Worm (Caenorhabditis elegans) whole organism, mixed stage, embryonic: ENCODE measurements around the gene mrps-18A.
"Not testable (repeated sequence)": the region's sequence is repeated elsewhere in the genome, so short reads cannot be mapped to it uniquely, and the experiment has no call there.

Experiments used
- M03D4.4 ChIP-seq: sonication (generic microtip); optimal IDR thresholded peaks from 2 replicates; lab custom pipeline; 2017; ENCODE audit warnings: mild to moderate bottlenecking, missing genetic modification characterization, missing compliant biosample characterization
- blmp-1 ChIP-seq: fragments of 150-350 bp; optimal IDR thresholded peaks from 2 replicates; lab custom pipeline; 2014; ENCODE audit warnings: missing biosample characterization, missing genetic modification characterization
- ceh-39 ChIP-seq: fragments of 150-350 bp; optimal IDR thresholded peaks from 2 replicates; lab custom pipeline; 2014; ENCODE audit warnings: missing biosample characterization, missing genetic modification characterization
- ceh-43 ChIP-seq: fragments of 200-800 bp; sonication (Bioruptor generic); optimal IDR thresholded peaks from 2 replicates; lab custom pipeline; 2018; ENCODE audit warnings: mild to moderate bottlenecking, missing genetic modification characterization, moderate library complexity, missing compliant biosample characterization
- ceh-83 ChIP-seq: fragments of 200-800 bp; sonication (Bioruptor generic); optimal IDR thresholded peaks from 2 replicates; lab custom pipeline; 2018; ENCODE audit warnings: mild to moderate bottlenecking, missing genetic modification characterization, missing compliant biosample characterization
- ces-1 ChIP-seq: fragments of 150-350 bp; optimal IDR thresholded peaks from 2 replicates; lab custom pipeline; 2014; ENCODE audit warnings: missing biosample characterization, missing genetic modification reagents, missing genetic modification characterization
- cnd-1 ChIP-seq: fragments of 200-800 bp; sonication (Bioruptor generic); optimal IDR thresholded peaks from 2 replicates; lab custom pipeline; 2018; ENCODE audit warnings: mild to moderate bottlenecking, missing genetic modification characterization, missing compliant biosample characterization
- drap-1 ChIP-seq: fragments of 200-800 bp; sonication (Bioruptor generic); optimal IDR thresholded peaks from 3 replicates; lab custom pipeline; 2018; ENCODE audit warnings: mild to moderate bottlenecking, missing genetic modification characterization, missing compliant biosample characterization
- elt-1 ChIP-seq: sonication (generic microtip); optimal IDR thresholded peaks from 2 replicates; lab custom pipeline; 2017; ENCODE audit warnings: missing genetic modification characterization, mild to moderate bottlenecking, missing compliant biosample characterization, antibody characterized with exemption, moderate library complexity, borderline replicate concordance; ENCODE audit not compliant: insufficient read depth
- elt-3 ChIP-seq: fragments of 150-350 bp; optimal IDR thresholded peaks from 2 replicates; lab custom pipeline; 2014; ENCODE audit warnings: missing biosample characterization, missing genetic modification characterization
- flh-1 ChIP-seq: fragments of 200-800 bp; sonication (Bioruptor generic); optimal IDR thresholded peaks from 2 replicates; lab custom pipeline; 2018; ENCODE audit warnings: mild to moderate bottlenecking, missing genetic modification characterization, moderate library complexity, missing compliant biosample characterization
- ham-2 ChIP-seq: fragments of 200-800 bp; sonication (Bioruptor generic); optimal IDR thresholded peaks from 2 replicates; lab custom pipeline; 2018; ENCODE audit warnings: mild to moderate bottlenecking, missing genetic modification characterization, missing compliant biosample characterization
- hlh-1 ChIP-seq: fragments of 150-350 bp; optimal IDR thresholded peaks from 2 replicates; lab custom pipeline; 2014; ENCODE audit warnings: missing biosample characterization, missing genetic modification reagents, missing genetic modification characterization
- lin-13 ChIP-seq: fragments of 150-350 bp; optimal IDR thresholded peaks from 2 replicates; lab custom pipeline; 2014; ENCODE audit warnings: missing biosample characterization, missing genetic modification characterization
- lsy-2 ChIP-seq: fragments of 150-350 bp; optimal IDR thresholded peaks from 2 replicates; lab custom pipeline; 2014; ENCODE audit warnings: missing biosample characterization, missing genetic modification characterization
- mab-5 ChIP-seq: fragments of 150-350 bp; optimal IDR thresholded peaks from 2 replicates; lab custom pipeline; 2014; ENCODE audit warnings: missing biosample characterization, missing genetic modification characterization
- mep-1 ChIP-seq: fragments of 150-350 bp; optimal IDR thresholded peaks from 2 replicates; lab custom pipeline; 2017; ENCODE audit warnings: missing biosample characterization, missing genetic modification reagents, missing genetic modification characterization, inconsistent platforms
- mls-2 ChIP-seq: sonication (generic microtip); optimal IDR thresholded peaks from 2 replicates; lab custom pipeline; 2016; ENCODE audit warnings: mild to moderate bottlenecking, missing genetic modification characterization, moderate library complexity, missing compliant biosample characterization
- nhr-12 ChIP-seq: fragments of 150-350 bp; optimal IDR thresholded peaks from 2 replicates; lab custom pipeline; 2014; ENCODE audit warnings: missing biosample characterization, missing genetic modification characterization
- nhr-2 ChIP-seq: fragments of 150-350 bp; optimal IDR thresholded peaks from 2 replicates; lab custom pipeline; 2014; ENCODE audit warnings: missing biosample characterization, missing genetic modification characterization
- nhr-237 ChIP-seq: fragments of 150-350 bp; optimal IDR thresholded peaks from 2 replicates; lab custom pipeline; 2014; ENCODE audit warnings: missing biosample characterization, missing genetic modification characterization
- nhr-76 ChIP-seq: sonication (generic microtip); optimal IDR thresholded peaks from 2 replicates; lab custom pipeline; 2017; ENCODE audit warnings: missing biosample characterization, missing genetic modification characterization
- pha-4 ChIP-seq: fragments of 150-350 bp; optimal IDR thresholded peaks from 2 replicates; lab custom pipeline; 2018; ENCODE audit warnings: missing biosample characterization, missing genetic modification reagents, missing genetic modification characterization
- sem-2 ChIP-seq: fragments of 200-800 bp; sonication (Bioruptor generic); optimal IDR thresholded peaks from 2 replicates; lab custom pipeline; 2018; ENCODE audit warnings: mild to moderate bottlenecking, missing genetic modification characterization, missing compliant biosample characterization
- unc-120 ChIP-seq: sonication (generic microtip); optimal IDR thresholded peaks from 2 replicates; lab custom pipeline; 2017; ENCODE audit warnings: missing genetic modification characterization, missing compliant biosample characterization; ENCODE audit not compliant: poor library complexity, severe bottlenecking
- unc-39 ChIP-seq: fragments of 150-350 bp; optimal IDR thresholded peaks from 2 replicates; lab custom pipeline; 2014; ENCODE audit warnings: missing biosample characterization, missing genetic modification characterization
- unc-62 ChIP-seq: fragments of 150-350 bp; optimal IDR thresholded peaks from 2 replicates; lab custom pipeline; 2014; ENCODE audit warnings: missing biosample characterization, missing genetic modification reagents, missing genetic modification characterization
- zip-8 ChIP-seq: fragments of 150-350 bp; optimal IDR thresholded peaks from 2 replicates; lab custom pipeline; 2014; ENCODE audit warnings: missing biosample characterization, missing genetic modification characterization
- ztf-11 ChIP-seq: fragments of 150-350 bp; optimal IDR thresholded peaks from 2 replicates; lab custom pipeline; 2014; ENCODE audit warnings: missing biosample characterization, missing genetic modification characterization

mrps-18A gene

ce11 chrIII:8354644-8355461, 23.1 kb upstream of the mrps-18A start, which contains the start of gene unc-116:
Gene unc-116 (minus strand): TSS chrIII:8355174.
- TF ChIP-seq pha-4 (tag; lab: Kevin White, UChicago) = peak; percentile 78
- TF ChIP-seq ceh-39 (tag; lab: Kevin White, UChicago) = no peak
- no peak for TF ChIP-seq sem-2 (GFP tag; lab: Kevin White, UChicago)
- peak; percentile 69 for TF ChIP-seq nhr-237
- TF ChIP-seq zip-8 (tag; lab: Kevin White, UChicago) = no peak
- no peak for TF ChIP-seq flh-1
- TF ChIP-seq elt-3 (tag; lab: Kevin White, UChicago) = peak; percentile 13
- no peak for TF ChIP-seq unc-62 (GFP tag; lab: Kevin White, UChicago)
- TF ChIP-seq ceh-83 (GFP tag; lab: Kevin White, UChicago) = no peak
- TF ChIP-seq ham-2 (GFP tag; lab: Kevin White, UChicago) = peak; percentile 11
- no peak for TF ChIP-seq ztf-11
- TF ChIP-seq blmp-1 = no peak
- TF ChIP-seq ces-1 (GFP tag; lab: Kevin White, UChicago) = peak; percentile 50

ce11 chrIII:8347822-8348221, 16.1 kb upstream of the mrps-18A start, which contains the start of gene clc-29:
Gene clc-29 (minus strand): TSS chrIII:8347922.
- not testable (repeated sequence) for TF ChIP-seq sem-2 (GFP tag; lab: Kevin White, UChicago); elt-1; ceh-43 (GFP tag; lab: Kevin White, UChicago)

- TF ChIP-seq mls-2 (tag; lab: Kevin White, UChicago); nhr-237; nhr-76: not testable (repeated sequence)
These were observed 12.6 kb upstream of the mrps-18A start, which contains the start of gene ZC262.7 for ce11 chrIII:8344283-8344682. Gene ZC262.7 (minus strand): TSS chrIII:8344336.

- not testable (repeated sequence) for TF ChIP-seq lin-13, zip-8, unc-120 (tag; lab: Kevin White, UChicago)
- TF ChIP-seq, all 35 proteins: peak for 0; not testable (repeated sequence) for 35
These were observed 7.7 kb upstream of the mrps-18A start, which contains the start of gene clc-28 for ce11 chrIII:8339372-8339771. Gene clc-28 (minus strand): TSS chrIII:8339472.

ce11 chrIII:8334432-8334831, 2.7 kb upstream of the mrps-18A start, which contains the start of gene ZC262.4:
Gene ZC262.4 (minus strand): TSS chrIII:8334532.
- TF ChIP-seq ceh-83 (GFP tag; lab: Kevin White, UChicago) = no peak
- no peak for TF ChIP-seq elt-1
- no peak for TF ChIP-seq hlh-1
- TF ChIP-seq lsy-2 = no peak
- TF ChIP-seq unc-39 (tag; lab: Kevin White, UChicago) = no peak
- TF ChIP-seq mab-5 (tag; lab: Kevin White, UChicago) = no peak
- TF ChIP-seq cnd-1 = no peak
- no peak for TF ChIP-seq lin-13 (tag; lab: Kevin White, UChicago)
- TF ChIP-seq drap-1 (GFP tag; lab: Kevin White, UChicago) = no peak
- no peak for TF ChIP-seq ceh-39 (tag; lab: Kevin White, UChicago)
- no peak for TF ChIP-seq pha-4 (tag; lab: Kevin White, UChicago)
- no peak for TF ChIP-seq M03D4.4
- no peak for TF ChIP-seq blmp-1
- TF ChIP-seq nhr-2 (tag; lab: Kevin White, UChicago) = no peak

ce11 chrIII:8331211-8331610, 508 bp downstream of the mrps-18A start, which contains the start of gene iglr-2:
Gene iglr-2 (minus strand): TSS chrIII:8331311.
- TF ChIP-seq ceh-43 (GFP tag; lab: Kevin White, UChicago) = no peak
- no peak for TF ChIP-seq drap-1 (GFP tag; lab: Kevin White, UChicago)
- no peak for TF ChIP-seq mab-5 (tag; lab: Kevin White, UChicago)
- no peak for TF ChIP-seq nhr-76
- no peak for TF ChIP-seq ceh-83 (GFP tag; lab: Kevin White, UChicago)
- TF ChIP-seq ham-2 (GFP tag; lab: Kevin White, UChicago) = no peak
- no peak for TF ChIP-seq nhr-12
- no peak for TF ChIP-seq mep-1 (tag; lab: Kevin White, UChicago)
- TF ChIP-seq ceh-39 (tag; lab: Kevin White, UChicago) = no peak
- no peak for TF ChIP-seq pha-4 (tag; lab: Kevin White, UChicago)
- TF ChIP-seq, all 35 proteins: peak for 0
